Worm (Caenorhabditis elegans) whole organism, L2 larva: ENCODE measurements around the gene syg-2.

Experiments
- Y55F3AM.14 ChIP-seq: fragments of 200-800 bp; sonication (Bioruptor generic); optimal IDR thresholded peaks from 2 replicates; lab custom pipeline; 2018; ENCODE audit warnings: mild to moderate bottlenecking, missing genetic modification characterization, missing compliant biosample characterization
- ZK546.5 ChIP-seq: sonication (generic microtip); optimal IDR thresholded peaks from 2 replicates; lab custom pipeline; 2017; ENCODE audit warnings: missing biosample characterization, missing genetic modification characterization
- ama-1 ChIP-seq: fragments of 150-350 bp; optimal IDR thresholded peaks from 2 replicates; lab custom pipeline; 2018; ENCODE audit warnings: inconsistent platforms
- dmd-4 ChIP-seq: sonication (generic microtip); optimal IDR thresholded peaks from 2 replicates; lab custom pipeline; 2017; ENCODE audit warnings: missing biosample characterization, missing genetic modification characterization
- egl-27 ChIP-seq: sonication (generic microtip); optimal IDR thresholded peaks from 3 replicates; lab custom pipeline; 2017; ENCODE audit warnings: missing biosample characterization, missing genetic modification reagents, missing genetic modification characterization
- elt-1 ChIP-seq: fragments of 150-350 bp; optimal IDR thresholded peaks from 2 replicates; lab custom pipeline; 2014; ENCODE audit warnings: missing biosample characterization, missing genetic modification characterization
- fos-1 ChIP-seq: fragments of 150-350 bp; optimal IDR thresholded peaks from 2 replicates; lab custom pipeline; 2014; ENCODE audit warnings: missing biosample characterization, missing genetic modification characterization
- lin-39 ChIP-seq: fragments of 150-350 bp; optimal IDR thresholded peaks from 2 replicates; lab custom pipeline; 2014; ENCODE audit warnings: missing biosample characterization, missing genetic modification reagents, missing genetic modification characterization
- snpc-4 ChIP-seq: fragments of 150-350 bp; optimal IDR thresholded peaks from 2 replicates; lab custom pipeline; 2014; ENCODE audit warnings: missing biosample characterization, missing genetic modification characterization
- unc-39 ChIP-seq: fragments of 150-350 bp; optimal IDR thresholded peaks from 2 replicates; lab custom pipeline; 2014; ENCODE audit warnings: missing biosample characterization, missing genetic modification characterization
- zag-1 ChIP-seq: fragments of 150-350 bp; optimal IDR thresholded peaks from 2 replicates; lab custom pipeline; 2014; ENCODE audit warnings: missing biosample characterization, missing genetic modification characterization
- ztf-11 ChIP-seq: sonication (generic microtip); optimal IDR thresholded peaks from 2 replicates; lab custom pipeline; 2017; ENCODE audit warnings: missing biosample characterization, missing genetic modification characterization

ce11 chrX:14711168-14711629 lies 56.4 kb downstream of the syg-2 start, which contains the start of gene atrn-1:
- peak; percentile 54 for TF ChIP-seq fos-1
- no peak for TF ChIP-seq zag-1 (tag; lab: Kevin White, UChicago)
- no peak for TF ChIP-seq ZK546.5 (tag; lab: Kevin White, UChicago)
- TF ChIP-seq snpc-4 (tag; lab: Kevin White, UChicago), result no peak
- TF ChIP-seq ztf-11 (tag; lab: Kevin White, UChicago), result no peak
- no peak for TF ChIP-seq unc-39 (tag; lab: Kevin White, UChicago)
- no peak for TF ChIP-seq dmd-4 (tag; lab: Kevin White, UChicago)
- TF ChIP-seq Y55F3AM.14, result no peak
- TF ChIP-seq elt-1 (tag; lab: Kevin White, UChicago), result no peak
- TF ChIP-seq egl-27 (tag; lab: Kevin White, UChicago), result no peak
- no peak for TF ChIP-seq ama-1
- no peak for TF ChIP-seq lin-39 (tag; lab: Kevin White, UChicago)
